Worm (Caenorhabditis elegans) whole organism, L1 larva: Measurements from ENCODE around the gene vglu-3.

ENCODE experiments used
- efl-1 ChIP-seq, 4 experiments: fragments of 150-350 bp; optimal IDR thresholded peaks in 3 of 4; peaks in 1 of 4; 1 replicate in 1 of 4; 2 replicates in 3 of 4; lab custom pipeline; 2014; ENCODE audit warnings: missing biosample characterization in 2 of 4, missing genetic modification characterization in 2 of 4, missing genetic modification reagents in 2 of 4
- lin-39 ChIP-seq: fragments of 150-350 bp; optimal IDR thresholded peaks from 2 replicates; lab custom pipeline; 2014; ENCODE audit warnings: missing biosample characterization, missing genetic modification reagents, missing genetic modification characterization
- xbp-1 ChIP-seq: sonication (generic microtip); optimal IDR thresholded peaks from 2 replicates; lab custom pipeline; 2016; ENCODE audit warnings: missing genetic modification characterization, missing compliant biosample characterization

DNA sequence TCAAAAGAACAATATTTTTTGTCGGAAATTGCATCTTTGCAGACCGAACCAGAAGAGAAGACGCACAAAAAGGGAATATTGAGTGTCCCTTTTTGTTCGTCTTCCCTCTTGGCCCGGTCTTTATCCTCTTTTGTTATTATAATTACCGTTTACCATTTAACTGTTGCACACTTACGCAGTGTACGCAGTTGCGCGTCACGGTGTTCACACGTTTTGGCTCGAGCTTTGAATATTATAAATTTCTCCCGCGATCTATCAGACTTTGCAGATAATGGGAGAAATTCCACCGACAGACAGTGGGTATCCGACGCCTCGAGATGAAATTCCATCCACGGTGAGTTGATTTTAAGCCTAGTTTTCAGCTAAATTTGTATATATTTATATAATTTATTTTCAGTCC, 20.6 kb downstream of the vglu-3 start, which contains the start of gene sas-7:
- TF ChIP-seq efl-1 (optimal IDR thresholded peaks at IDR 0.05; lab: Kevin White, UChicago) (peak in 1 of 2 experiments; percentile 69), efl-1 (GFP tag; optimal IDR thresholded peaks at IDR 0.05 in 1 of 2; lab: Kevin White, UChicago) (peak; percentile 78 to 97), xbp-1 (tag; lab: Kevin White, UChicago) (no peak), lin-39 (no peak)
